Worm (Caenorhabditis elegans) whole organism, L2 larva: ENCODE measurements around the gene pnn-1.

Experiments
- blmp-1 ChIP-seq: sonication (generic microtip); optimal IDR thresholded peaks from 2 replicates; lab custom pipeline; 2017; ENCODE audit warnings: missing genetic modification characterization, mild to moderate bottlenecking, missing compliant biosample characterization, antibody characterized with exemption, moderate library complexity; ENCODE audit not compliant: insufficient read depth
- ceh-16 ChIP-seq: fragments of 150-350 bp; optimal IDR thresholded peaks from 2 replicates; lab custom pipeline; 2014; ENCODE audit warnings: missing biosample characterization, missing genetic modification characterization
- dmd-4 ChIP-seq: sonication (generic microtip); optimal IDR thresholded peaks from 2 replicates; lab custom pipeline; 2017; ENCODE audit warnings: missing biosample characterization, missing genetic modification characterization
- elt-3 ChIP-seq: sonication (generic microtip); optimal IDR thresholded peaks from 2 replicates; lab custom pipeline; 2017; ENCODE audit warnings: missing biosample characterization, missing genetic modification characterization
- lin-39 ChIP-seq: fragments of 150-350 bp; optimal IDR thresholded peaks from 2 replicates; lab custom pipeline; 2014; ENCODE audit warnings: missing biosample characterization, missing genetic modification reagents, missing genetic modification characterization
- lsy-2 ChIP-seq, 2 experiments: fragments of 150-350 bp in 1 of 2; sonication (generic microtip) in 1 of 2; optimal IDR thresholded peaks; 2 replicates each; lab custom pipeline; 2014 to 2017; ENCODE audit warnings: missing biosample characterization in 2 of 2, missing genetic modification characterization in 2 of 2
- nhr-12 ChIP-seq: fragments of 150-350 bp; optimal IDR thresholded peaks from 2 replicates; lab custom pipeline; 2014; ENCODE audit warnings: missing biosample characterization, missing genetic modification characterization

DNA sequence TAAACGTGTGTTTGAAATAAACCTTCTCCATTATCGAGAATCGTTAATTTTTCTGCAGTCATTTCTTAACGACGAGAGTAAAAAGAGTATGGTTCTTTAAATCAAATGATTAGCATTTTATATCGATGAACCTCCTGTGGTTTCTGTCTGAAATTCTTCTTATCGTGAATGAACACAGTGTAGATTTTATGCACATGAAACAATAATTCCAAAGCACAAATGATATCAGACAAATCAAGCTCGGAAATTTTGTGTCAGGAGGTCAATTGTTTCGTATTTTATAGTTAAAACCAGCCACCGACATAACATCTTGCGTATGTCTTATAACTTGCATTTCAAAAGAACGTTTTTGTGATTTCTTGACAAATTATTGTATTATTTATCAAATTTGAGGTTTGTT is 33.8 kb upstream of the pnn-1 start, which contains the start of gene T16G1.6:
- TF ChIP-seq nhr-12 (tag; lab: Kevin White, UChicago) (no peak), ceh-16 (tag; lab: Kevin White, UChicago) (no peak), blmp-1 (tag; lab: Kevin White, UChicago) (no peak), lin-39 (tag; lab: Kevin White, UChicago) (no peak), dmd-4 (tag; lab: Kevin White, UChicago) (no peak), lsy-2 (tag; optimal IDR thresholded peaks at IDR 0.05; lab: Kevin White, UChicago) (no peak), elt-3 (tag; lab: Kevin White, UChicago) (no peak)
